Worm (Caenorhabditis elegans) whole organism, L2 larva: ENCODE measurements around the gene B0303.11.

ENCODE experiments used
- nhr-11 ChIP-seq: fragments of 150-350 bp; optimal IDR thresholded peaks from 2 replicates; lab custom pipeline; 2014; ENCODE audit warnings: missing biosample characterization, missing genetic modification characterization
- snpc-4 ChIP-seq: fragments of 150-350 bp; optimal IDR thresholded peaks from 2 replicates; lab custom pipeline; 2014; ENCODE audit warnings: missing biosample characterization, missing genetic modification characterization
- zag-1 ChIP-seq: fragments of 150-350 bp; optimal IDR thresholded peaks from 2 replicates; lab custom pipeline; 2014; ENCODE audit warnings: missing biosample characterization, missing genetic modification characterization

- TF ChIP-seq zag-1 (no peak), nhr-11 (tag; lab: Kevin White, UChicago) (no peak), snpc-4 (tag; lab: Kevin White, UChicago) (no peak)
Measured at ce11 chrIII:8718592-8718991, 8.4 kb upstream of the B0303.11 start.
